Fruit fly (Drosophila melanogaster) whole organism, embryonic: ENCODE results near the gene spas.

Source experiments
- BEAF-32 ChIP-seq: fragments of 200-800 bp; sonication (Bioruptor generic); optimal IDR thresholded peaks from 3 replicates; lab custom pipeline; 2017; ENCODE audit warnings: missing biosample characterization, missing genetic modification characterization, mild to moderate bottlenecking, moderate library complexity, missing genetic modification reagents
- Bgb ChIP-seq: fragments of 200-800 bp; sonication (Bioruptor generic); IDR thresholded peaks from 2 replicates; pipeline ENCODE4 v1.3.6; 2022; ENCODE audit warnings: missing biosample characterization, missing genetic modification characterization; ENCODE audit not compliant: partially characterized antibody
- CG10321 ChIP-seq: fragments of 200-800 bp; sonication (Bioruptor generic); IDR thresholded peaks from 2 replicates; pipeline ENCODE4 v1.3.6; 2022; ENCODE audit warnings: missing biosample characterization, missing genetic modification characterization
- CG10543 ChIP-seq: fragments of 200-800 bp; sonication (Bioruptor generic); optimal IDR thresholded peaks from 3 replicates; lab custom pipeline; 2017; ENCODE audit warnings: missing biosample characterization, mild to moderate bottlenecking, missing genetic modification characterization, moderate library complexity
- CG10654 ChIP-seq: fragments of 200-800 bp; sonication (Bioruptor generic); optimal IDR thresholded peaks from 2 replicates; lab custom pipeline; 2016; ENCODE audit warnings: missing biosample characterization, missing genetic modification characterization
- CG11456 ChIP-seq: fragments of 200-800 bp; sonication (Bioruptor generic); IDR thresholded peaks from 3 replicates; pipeline ENCODE4 v1.3.6; 2022; ENCODE audit warnings: missing biosample characterization, missing genetic modification characterization
- CG13424 ChIP-seq: fragments of 200-800 bp; sonication (Bioruptor generic); optimal IDR thresholded peaks from 2 replicates; lab custom pipeline; 2019; ENCODE audit warnings: missing biosample characterization, mild to moderate bottlenecking, missing genetic modification characterization, moderate library complexity
- CG1647 ChIP-seq: fragments of 200-800 bp; sonication (Bioruptor generic); optimal IDR thresholded peaks from 3 replicates; lab custom pipeline; 2016; ENCODE audit warnings: missing biosample characterization, missing genetic modification characterization
- CG1832 ChIP-seq: fragments of 200-800 bp; sonication (Bioruptor generic); optimal IDR thresholded peaks from 2 replicates; lab custom pipeline; 2017; ENCODE audit warnings: missing biosample characterization, mild to moderate bottlenecking, missing genetic modification characterization, inconsistent platforms
- CG2199 ChIP-seq: fragments of 200-800 bp; sonication (Bioruptor generic); IDR thresholded peaks from 3 replicates; pipeline ENCODE4 v1.3.6; 2022; ENCODE audit warnings: missing biosample characterization, missing genetic modification characterization
- CG30020 ChIP-seq: fragments of 200-800 bp; optimal IDR thresholded peaks from 2 replicates; lab custom pipeline; 2019; ENCODE audit warnings: missing biosample characterization, mild to moderate bottlenecking, missing genetic modification characterization, moderate library complexity
- CG32772 ChIP-seq: fragments of 200-800 bp; sonication (Bioruptor generic); IDR thresholded peaks from 2 replicates; pipeline ENCODE4 v1.3.6; 2022; ENCODE audit warnings: missing biosample characterization, missing genetic modification characterization
- CG4328 ChIP-seq: fragments of 200-800 bp; sonication (Bioruptor generic); optimal IDR thresholded peaks from 3 replicates; lab custom pipeline; 2017; ENCODE audit warnings: missing biosample characterization, missing genetic modification reagents, missing genetic modification characterization
- CG4404 ChIP-seq: fragments of 200-800 bp; sonication (Bioruptor generic); IDR thresholded peaks from 2 replicates; pipeline ENCODE4 v1.3.6; 2022; ENCODE audit warnings: missing biosample characterization, missing genetic modification characterization
- CG5245 ChIP-seq: fragments of 200-800 bp; sonication (Bioruptor generic); optimal IDR thresholded peaks from 3 replicates; lab custom pipeline; 2016; ENCODE audit warnings: missing biosample characterization, missing genetic modification characterization
- CG6791 ChIP-seq: fragments of 200-800 bp; sonication (Bioruptor generic); IDR thresholded peaks from 3 replicates; pipeline ENCODE4 v1.3.6; 2022; ENCODE audit warnings: missing biosample characterization, missing genetic modification characterization; ENCODE audit not compliant: partially characterized antibody
- CG6813 ChIP-seq: fragments of 200-800 bp; sonication (Bioruptor generic); optimal IDR thresholded peaks from 2 replicates; lab custom pipeline; 2017; ENCODE audit warnings: missing biosample characterization, missing genetic modification characterization, mild to moderate bottlenecking, moderate library complexity, missing genetic modification reagents
- CG8944 ChIP-seq: fragments of 200-800 bp; sonication (Bioruptor generic); optimal IDR thresholded peaks from 3 replicates; lab custom pipeline; 2016; ENCODE audit warnings: missing biosample characterization, missing genetic modification characterization
- CG9727 ChIP-seq: fragments of 200-800 bp; sonication (Bioruptor generic); optimal IDR thresholded peaks from 3 replicates; lab custom pipeline; 2017; ENCODE audit warnings: missing biosample characterization, mild to moderate bottlenecking, missing genetic modification characterization
- D19B ChIP-seq: fragments of 200-800 bp; sonication (Bioruptor generic); optimal IDR thresholded peaks from 2 replicates; lab custom pipeline; 2017; ENCODE audit warnings: missing biosample characterization, mild to moderate bottlenecking, missing genetic modification characterization
- Gug ChIP-seq: fragments of 200-800 bp; sonication (Bioruptor generic); IDR thresholded peaks from 4 replicates; pipeline ENCODE4 v1.3.6; 2022; ENCODE audit warnings: missing biosample characterization, missing genetic modification characterization
- H15 ChIP-seq: fragments of 200-800 bp; sonication (Bioruptor generic); IDR thresholded peaks from 3 replicates; pipeline ENCODE4 v1.3.6; 2022; ENCODE audit warnings: missing biosample characterization, missing genetic modification characterization
- Hr3 ChIP-seq: fragments of 200-800 bp; sonication (Bioruptor generic); optimal IDR thresholded peaks from 3 replicates; lab custom pipeline; 2016; ENCODE audit warnings: missing biosample characterization, missing genetic modification characterization
- Hsf ChIP-seq: fragments of 200-800 bp; sonication (Bioruptor generic); optimal IDR thresholded peaks from 3 replicates; lab custom pipeline; 2016; ENCODE audit warnings: missing biosample characterization, missing genetic modification characterization
- Myb ChIP-seq: fragments of 200-800 bp; sonication (Bioruptor generic); optimal IDR thresholded peaks from 2 replicates; lab custom pipeline; 2016; ENCODE audit warnings: missing biosample characterization, missing genetic modification characterization
- NC2α ChIP-seq: fragments of 200-800 bp; sonication (Bioruptor generic); optimal IDR thresholded peaks from 2 replicates; lab custom pipeline; 2016; ENCODE audit warnings: missing biosample characterization, missing genetic modification characterization
- Rx ChIP-seq: fragments of 200-800 bp; sonication (Bioruptor generic); IDR thresholded peaks from 2 replicates; pipeline ENCODE4 v1.3.6; 2022; ENCODE audit warnings: missing biosample characterization, missing genetic modification characterization
- Sin3A ChIP-seq: fragments of >200 bp; optimal IDR thresholded peaks from 2 replicates; lab custom pipeline; 2018
- Six4 ChIP-seq: fragments of 200-800 bp; sonication (Bioruptor generic); optimal IDR thresholded peaks from 2 replicates; lab custom pipeline; 2016; ENCODE audit warnings: missing biosample characterization, missing genetic modification characterization
- TFAM ChIP-seq: fragments of 200-800 bp; sonication (Bioruptor generic); optimal IDR thresholded peaks from 2 replicates; lab custom pipeline; 2017; ENCODE audit warnings: missing biosample characterization, missing genetic modification characterization, inconsistent platforms
- Tbp ChIP-seq: fragments of >200 bp; optimal IDR thresholded peaks from 2 replicates; lab custom pipeline; 2018; ENCODE audit warnings: missing biosample characterization, missing genetic modification characterization
- Usf ChIP-seq: fragments of 200-800 bp; sonication (Bioruptor generic); optimal IDR thresholded peaks from 2 replicates; lab custom pipeline; 2017; ENCODE audit warnings: missing genotype, missing biosample characterization, missing genetic modification characterization
- ab ChIP-seq: fragments of 200-800 bp; sonication (Bioruptor generic); optimal IDR thresholded peaks from 2 replicates; lab custom pipeline; 2016; ENCODE audit warnings: missing biosample characterization, missing genetic modification characterization
- al ChIP-seq: fragments of 200-800 bp; sonication (Bioruptor generic); IDR thresholded peaks from 2 replicates; pipeline ENCODE4 v1.3.6; 2022; ENCODE audit warnings: missing biosample characterization, missing genetic modification characterization
- chif ChIP-seq, 2 experiments: fragments of 200-800 bp; sonication (Bioruptor generic); optimal IDR thresholded peaks; 3 replicates each; lab custom pipeline; 2016; ENCODE audit warnings: missing biosample characterization in 2 of 2, missing genetic modification characterization in 2 of 2
- chm ChIP-seq: fragments of 200-800 bp; sonication (Bioruptor generic); IDR thresholded peaks from 2 replicates; pipeline ENCODE4 v1.3.6; 2022; ENCODE audit warnings: missing biosample characterization, missing genetic modification characterization
- crol ChIP-seq: fragments of 200-800 bp; sonication (Bioruptor generic); IDR thresholded peaks from 2 replicates; pipeline ENCODE4 v1.3.6; 2022; ENCODE audit warnings: missing biosample characterization, missing genetic modification characterization
- dm ChIP-seq: fragments of 200-800 bp; sonication (Bioruptor generic); optimal IDR thresholded peaks from 3 replicates; lab custom pipeline; 2016; ENCODE audit warnings: missing biosample characterization, missing genetic modification characterization
- dmrt99B ChIP-seq: fragments of 200-800 bp; sonication (Bioruptor generic); optimal IDR thresholded peaks from 2 replicates; lab custom pipeline; 2018; ENCODE audit warnings: missing biosample characterization, mild to moderate bottlenecking, missing genetic modification characterization, moderate library complexity
- ftz-f1 ChIP-seq: fragments of 200-800 bp; sonication (Bioruptor generic); optimal IDR thresholded peaks from 2 replicates; lab custom pipeline; 2016; ENCODE audit warnings: missing biosample characterization, missing genetic modification characterization
- gce ChIP-seq: fragments of 200-800 bp; sonication (Bioruptor generic); IDR thresholded peaks from 3 replicates; pipeline ENCODE4 v1.3.6; 2022; ENCODE audit warnings: missing biosample characterization, missing genetic modification characterization
- hbn ChIP-seq: fragments of 200-800 bp; sonication (Bioruptor generic); IDR thresholded peaks from 2 replicates; pipeline ENCODE4 v1.3.6; 2022; ENCODE audit warnings: missing biosample characterization, missing genetic modification characterization; ENCODE audit not compliant: partially characterized antibody
- kah ChIP-seq: fragments of 200-800 bp; sonication (Bioruptor generic); optimal IDR thresholded peaks from 2 replicates; lab custom pipeline; 2018; ENCODE audit warnings: missing biosample characterization, mild to moderate bottlenecking, missing genetic modification characterization
- lola ChIP-seq, 3 experiments: fragments of >200 bp in 2 of 3; fragments of 200-800 bp in 1 of 3; sonication (Bioruptor generic) in 1 of 3; optimal IDR thresholded peaks; 2 replicates each; lab custom pipeline; 2017 to 2019; ENCODE audit warnings: missing biosample characterization in 3 of 3, missing genetic modification characterization in 3 of 3, mild to moderate bottlenecking in 1 of 3, moderate library complexity in 1 of 3
- mld ChIP-seq: fragments of 200-800 bp; sonication (Bioruptor generic); IDR thresholded peaks from 3 replicates; pipeline ENCODE4 v1.3.6; 2022; ENCODE audit warnings: missing biosample characterization, missing genetic modification characterization; ENCODE audit not compliant: partially characterized antibody
- odd ChIP-seq: fragments of 200-800 bp; sonication (Bioruptor generic); optimal IDR thresholded peaks from 2 replicates; lab custom pipeline; 2017; ENCODE audit warnings: missing biosample characterization, mild to moderate bottlenecking, missing genetic modification characterization
- pfk ChIP-seq: fragments of 200-800 bp; sonication (Bioruptor generic); optimal IDR thresholded peaks from 2 replicates; lab custom pipeline; 2018; ENCODE audit warnings: missing biosample characterization, mild to moderate bottlenecking, missing genetic modification characterization, moderate library complexity
- run ChIP-seq: fragments of 200-800 bp; sonication (Bioruptor generic); optimal IDR thresholded peaks from 3 replicates; lab custom pipeline; 2018; ENCODE audit warnings: missing biosample characterization, mild to moderate bottlenecking, missing genetic modification characterization
- ttk ChIP-seq: fragments of 200-800 bp; sonication (Bioruptor generic); IDR thresholded peaks from 2 replicates; pipeline ENCODE4 v2.1.2; 2022; ENCODE audit warnings: missing biosample characterization, missing genetic modification characterization
- zen ChIP-seq: fragments of 200-800 bp; sonication (Bioruptor generic); optimal IDR thresholded peaks from 3 replicates; lab custom pipeline; 2018; ENCODE audit warnings: missing biosample characterization, mild to moderate bottlenecking, missing genetic modification characterization, moderate library complexity

The spas gene

DNA sequence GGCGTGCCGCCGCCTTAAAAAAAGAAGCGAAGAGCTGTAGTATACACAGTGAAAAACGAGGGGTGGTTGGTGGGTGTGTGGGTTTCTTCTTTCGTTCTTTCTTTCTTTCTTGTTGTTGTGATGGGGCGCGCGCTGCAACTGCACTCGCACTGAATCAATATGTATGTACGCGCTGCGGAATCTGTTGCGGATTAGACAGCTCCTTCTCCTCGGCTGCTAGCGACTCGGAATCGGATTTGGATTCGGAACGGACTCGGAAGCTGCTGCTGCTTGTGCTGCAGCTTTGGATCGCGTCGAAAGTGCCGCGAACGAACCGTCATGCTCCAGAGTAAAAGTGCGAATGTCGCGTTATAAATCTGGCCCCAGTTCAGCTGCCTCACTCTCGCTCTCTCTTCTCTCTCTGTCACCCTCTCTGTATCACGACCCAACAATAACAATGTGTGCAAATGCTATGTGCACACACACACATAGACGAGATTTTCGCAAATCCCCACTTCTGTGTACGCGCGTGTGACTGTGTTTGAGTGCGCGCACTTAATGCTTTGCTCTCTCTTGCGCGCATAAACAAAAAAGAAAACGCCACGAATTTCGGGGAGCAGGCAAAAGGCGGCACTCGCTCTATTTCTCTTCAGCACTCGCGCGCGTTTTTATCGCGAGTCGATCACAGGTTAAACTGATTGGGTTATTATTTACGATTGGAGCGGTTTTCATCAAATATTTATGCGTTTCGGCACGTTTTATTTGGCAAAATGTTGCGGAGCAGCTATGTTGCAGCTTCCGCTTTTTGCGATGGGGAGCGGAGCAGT, 6.8 kb upstream of the spas start (continued):
- no peak for TF ChIP-seq Usf (GFP tag; lab: Kevin White, UChicago)
- no peak for TF ChIP-seq lola (GFP tag; optimal IDR thresholded peaks at IDR 0.05; lab: Kevin White, UChicago)
- no peak for TF ChIP-seq Sin3A (lab: Kevin White, UChicago)
- TF ChIP-seq CG5245 (GFP tag; lab: Kevin White, UChicago): no peak
- no peak for TF ChIP-seq Gug (GFP tag; lab: Robert Waterston, UW)
- TF ChIP-seq Six4 (GFP tag; lab: Kevin White, UChicago): no peak
- no peak for TF ChIP-seq CG8944 (GFP tag; lab: Kevin White, UChicago)
- no peak for TF ChIP-seq CG10321 (GFP tag; lab: Robert Waterston, UW)
- TF ChIP-seq CG1832 (GFP tag; lab: Kevin White, UChicago): peak; percentile 51
- TF ChIP-seq CG13424: peak; percentile 2
- no peak for TF ChIP-seq CG2199
- TF ChIP-seq BEAF-32 (GFP tag; lab: Kevin White, UChicago): no peak
- TF ChIP-seq dmrt99B (tag; lab: Kevin White, UChicago): peak; percentile 21
- no peak for TF ChIP-seq NC2α (GFP tag; lab: Kevin White, UChicago)
- TF ChIP-seq ftz-f1 (GFP tag; lab: Kevin White, UChicago): no peak
- TF ChIP-seq CG10543: no peak
- TF ChIP-seq al (GFP tag; lab: Robert Waterston, UW): peak; percentile 7; the same call in 1 of the 2 replicates
- no peak for TF ChIP-seq Tbp (GFP tag; lab: Kevin White, UChicago)
- no peak for TF ChIP-seq CG32772 (GFP tag; lab: Robert Waterston, UW)
- no peak for TF ChIP-seq kah (GFP tag; lab: Kevin White, UChicago)
- TF ChIP-seq Hr3 (GFP tag; lab: Kevin White, UChicago): no peak
- peak; percentile 50 for TF ChIP-seq CG6813 (GFP tag; lab: Kevin White, UChicago)
- no peak; the same call in 1 of the 2 replicates for TF ChIP-seq crol (GFP tag; lab: Robert Waterston, UW)
- TF ChIP-seq pfk (GFP tag; lab: Kevin White, UChicago): no peak
- no peak for TF ChIP-seq hbn (GFP tag; lab: Robert Waterston, UW)
- no peak for TF ChIP-seq dm
- no peak for TF ChIP-seq ab (GFP tag; lab: Kevin White, UChicago)
- peak; percentile 63 for TF ChIP-seq chm (GFP tag; lab: Robert Waterston, UW)
- TF ChIP-seq Hsf (GFP tag; lab: Kevin White, UChicago): no peak
- no peak for TF ChIP-seq mld
- TF ChIP-seq Rx: 0 out of 2 replicates have a peak, but pooled peaks have one; percentile 23
- TF ChIP-seq chif (GFP tag; optimal IDR thresholded peaks at IDR 0.05; lab: Kevin White, UChicago): no peak
- TF ChIP-seq CG9727 (GFP tag; lab: Kevin White, UChicago): peak; percentile 9
- TF ChIP-seq CG1647 (GFP tag; lab: Kevin White, UChicago): no peak
- peak; percentile 24; the same call in 1 of the 3 replicates for TF ChIP-seq gce (GFP tag; lab: Robert Waterston, UW)
- TF ChIP-seq CG4404: no peak
- no peak for TF ChIP-seq D19B
- TF ChIP-seq TFAM (GFP tag; lab: Kevin White, UChicago): no peak
- TF ChIP-seq Bgb: no peak
- no peak for TF ChIP-seq zen
- TF ChIP-seq ttk (GFP tag; lab: Robert Waterston, UW): no peak
- TF ChIP-seq H15: 0 out of 3 replicates have a peak, but pooled peaks have one; percentile 12
- TF ChIP-seq CG10654 (GFP tag; lab: Kevin White, UChicago): no peak
- TF ChIP-seq CG4328 (GFP tag; lab: Kevin White, UChicago): no peak
- TF ChIP-seq CG11456 (GFP tag; lab: Robert Waterston, UW): 0 out of 3 replicates have a peak, but pooled peaks have one; percentile 36
- TF ChIP-seq run: no peak
- TF ChIP-seq CG30020 (tag; lab: Kevin White, UChicago): no peak
- no peak for TF ChIP-seq Myb
- TF ChIP-seq CG6791 (GFP tag; lab: Robert Waterston, UW): no peak
- no peak for TF ChIP-seq odd (GFP tag; lab: Kevin White, UChicago)
